Fruit fly (Drosophila melanogaster): Measurements from ENCODE around the gene Set8.

Set8 gene

dm6 chr3R:14361741-14362232 lies 45.9 kb downstream of the Set8 start, which contains the start of gene Dnaaf5 (continued):
- TF ChIP-seq Dref (GFP tag; IDR thresholded peaks at IDR 0.05) (no peak), CG2199 (GFP tag; IDR thresholded peaks at IDR 0.05) (0 out of 3 replicates have a peak, but pooled peaks have one; percentile 29), CG7745 (tag; optimal IDR thresholded peaks at IDR 0.05) (peak; percentile 47), HmgZ (tag; optimal IDR thresholded peaks at IDR 0.05) (peak; percentile 61), so (GFP tag; IDR thresholded peaks at IDR 0.05) (no peak), CG17328 (GFP tag; IDR thresholded peaks at IDR 0.05) (peak; percentile 18; the same call in 1 of the 2 replicates), CG3065 (GFP tag; optimal IDR thresholded peaks at IDR 0.05) (no peak), CG8281 (tag; optimal IDR thresholded peaks at IDR 0.05) (peak; percentile 100), bsh (GFP tag; optimal IDR thresholded peaks at IDR 0.05) (no peak), CG15514 (GFP tag; optimal IDR thresholded peaks at IDR 0.05) (peak; percentile 22), Deaf1 (tag; optimal IDR thresholded peaks at IDR 0.05) (peak; percentile 32), HLH4C (GFP tag; IDR thresholded peaks at IDR 0.05; ENCODE audit: partially characterized antibody) (no peak), CG1647 (GFP tag; optimal IDR thresholded peaks at IDR 0.05) (no peak), Hmr (GFP tag; optimal IDR thresholded peaks at IDR 0.05) (peak; percentile 7), CG14710 (tag; optimal IDR thresholded peaks at IDR 0.05) (no peak), aop (GFP tag; IDR thresholded peaks at IDR 0.05) (no peak), CG15011 (GFP tag; optimal IDR thresholded peaks at IDR 0.05) (no peak), luna (GFP tag; optimal IDR thresholded peaks at IDR 0.05) (peak; percentile 12), CG4424 (GFP tag; optimal IDR thresholded peaks at IDR 0.05) (no peak), CG2120 (GFP tag; optimal IDR thresholded peaks at IDR 0.05) (peak; percentile 21), H2.0 (GFP tag; IDR thresholded peaks at IDR 0.05) (no peak), CG12155 (GFP tag; optimal IDR thresholded peaks at IDR 0.05) (no peak), chn (GFP tag; optimal IDR thresholded peaks at IDR 0.05) (no peak), vfl (GFP tag; optimal IDR thresholded peaks at IDR 0.05) (no peak), Mad (GFP tag; optimal IDR thresholded peaks at IDR 0.05) (no peak), eve (GFP tag; optimal IDR thresholded peaks at IDR 0.05) (no peak), tgo (GFP tag; IDR thresholded peaks at IDR 0.05) (no peak), gro (GFP tag; optimal IDR thresholded peaks at IDR 0.05) (peak; percentile 59), CG11696 (GFP tag; IDR thresholded peaks at IDR 0.05) (0 out of 2 replicates have a peak, but pooled peaks have one; percentile 10), CG3281 (GFP tag; optimal IDR thresholded peaks at IDR 0.05) (peak; percentile 21), CG1233 (GFP tag; optimal IDR thresholded peaks at IDR 0.05) (peak; percentile 18), CG30020 (tag; optimal IDR thresholded peaks at IDR 0.05) (no peak), D (optimal IDR thresholded peaks at IDR 0.05) (no peak), D (GFP tag; optimal IDR thresholded peaks at IDR 0.05) (no peak), CG4404 (GFP tag; IDR thresholded peaks at IDR 0.05) (no peak), maf-S (GFP tag; optimal IDR thresholded peaks at IDR 0.05) (no peak), HmgD (GFP tag; optimal IDR thresholded peaks at IDR 0.05) (no peak), CG8478 (optimal IDR thresholded peaks at IDR 0.05) (no peak), slou (GFP tag; optimal IDR thresholded peaks at IDR 0.05) (no peak), CG14014 (GFP tag; IDR thresholded peaks at IDR 0.05) (peak; percentile 29; the same call in 1 of the 2 replicates), otp (GFP tag; IDR thresholded peaks at IDR 0.05) (peak; percentile 68; the same call in 2 of the 3 replicates), HHEX (GFP tag; optimal IDR thresholded peaks at IDR 0.05) (no peak), Fer3 (tag; optimal IDR thresholded peaks at IDR 0.05) (peak; percentile 9), CG13775 (GFP tag; optimal IDR thresholded peaks at IDR 0.05) (no peak), oc (tag; optimal IDR thresholded peaks at IDR 0.05) (peak; percentile 8), sob (GFP tag; IDR thresholded peaks at IDR 0.05) (peak; percentile 31; the same call in 1 of the 2 replicates), lola (GFP tag; optimal IDR thresholded peaks at IDR 0.05) (no peak), CG6765 (GFP tag; optimal IDR thresholded peaks at IDR 0.05) (no peak), amos (GFP tag; IDR thresholded peaks at IDR 0.05; ENCODE audit: partially characterized antibody) (no peak), CG11456 (GFP tag; IDR thresholded peaks at IDR 0.05) (no peak), sqz (GFP tag; optimal IDR thresholded peaks at IDR 0.05) (peak; percentile 34), dati (GFP tag; IDR thresholded peaks at IDR 0.05) (no peak)

Measured in whole organism, embryonic.